Worm (Caenorhabditis elegans) whole organism, mixed stage, embryonic: ENCODE measurements around the gene spsb-1.

Source experiments
- M03D4.4 ChIP-seq: sonication (generic microtip); optimal IDR thresholded peaks from 2 replicates; lab custom pipeline; 2017; ENCODE audit warnings: mild to moderate bottlenecking, missing genetic modification characterization, missing compliant biosample characterization
- bed-3 ChIP-seq: fragments of 200-800 bp; sonication (Bioruptor generic); optimal IDR thresholded peaks from 3 replicates; lab custom pipeline; 2018; ENCODE audit warnings: mild to moderate bottlenecking, missing genetic modification characterization, moderate library complexity, missing compliant biosample characterization
- blmp-1 ChIP-seq: fragments of 150-350 bp; optimal IDR thresholded peaks from 2 replicates; lab custom pipeline; 2014; ENCODE audit warnings: missing biosample characterization, missing genetic modification characterization
- ceh-39 ChIP-seq: fragments of 150-350 bp; optimal IDR thresholded peaks from 2 replicates; lab custom pipeline; 2014; ENCODE audit warnings: missing biosample characterization, missing genetic modification characterization
- ceh-43 ChIP-seq: fragments of 200-800 bp; sonication (Bioruptor generic); optimal IDR thresholded peaks from 2 replicates; lab custom pipeline; 2018; ENCODE audit warnings: mild to moderate bottlenecking, missing genetic modification characterization, moderate library complexity, missing compliant biosample characterization
- ces-1 ChIP-seq: fragments of 150-350 bp; optimal IDR thresholded peaks from 2 replicates; lab custom pipeline; 2014; ENCODE audit warnings: missing biosample characterization, missing genetic modification reagents, missing genetic modification characterization
- cnd-1 ChIP-seq: fragments of 200-800 bp; sonication (Bioruptor generic); optimal IDR thresholded peaks from 2 replicates; lab custom pipeline; 2018; ENCODE audit warnings: mild to moderate bottlenecking, missing genetic modification characterization, missing compliant biosample characterization
- drap-1 ChIP-seq: fragments of 200-800 bp; sonication (Bioruptor generic); optimal IDR thresholded peaks from 3 replicates; lab custom pipeline; 2018; ENCODE audit warnings: mild to moderate bottlenecking, missing genetic modification characterization, missing compliant biosample characterization
- elt-1 ChIP-seq: sonication (generic microtip); optimal IDR thresholded peaks from 2 replicates; lab custom pipeline; 2017; ENCODE audit warnings: missing genetic modification characterization, mild to moderate bottlenecking, missing compliant biosample characterization, antibody characterized with exemption, moderate library complexity, borderline replicate concordance; ENCODE audit not compliant: insufficient read depth
- elt-3 ChIP-seq: fragments of 150-350 bp; optimal IDR thresholded peaks from 2 replicates; lab custom pipeline; 2014; ENCODE audit warnings: missing biosample characterization, missing genetic modification characterization
- flh-1 ChIP-seq: fragments of 200-800 bp; sonication (Bioruptor generic); optimal IDR thresholded peaks from 2 replicates; lab custom pipeline; 2018; ENCODE audit warnings: mild to moderate bottlenecking, missing genetic modification characterization, moderate library complexity, missing compliant biosample characterization
- ham-2 ChIP-seq: fragments of 200-800 bp; sonication (Bioruptor generic); optimal IDR thresholded peaks from 2 replicates; lab custom pipeline; 2018; ENCODE audit warnings: mild to moderate bottlenecking, missing genetic modification characterization, missing compliant biosample characterization
- hlh-1 ChIP-seq: fragments of 150-350 bp; optimal IDR thresholded peaks from 2 replicates; lab custom pipeline; 2014; ENCODE audit warnings: missing biosample characterization, missing genetic modification reagents, missing genetic modification characterization
- lin-13 ChIP-seq: fragments of 150-350 bp; optimal IDR thresholded peaks from 2 replicates; lab custom pipeline; 2014; ENCODE audit warnings: missing biosample characterization, missing genetic modification characterization
- lin-32 ChIP-seq: fragments of 200-800 bp; sonication (Bioruptor generic); optimal IDR thresholded peaks from 2 replicates; lab custom pipeline; 2018; ENCODE audit warnings: mild to moderate bottlenecking, missing genetic modification characterization, missing compliant biosample characterization
- lsy-2 ChIP-seq: fragments of 150-350 bp; optimal IDR thresholded peaks from 2 replicates; lab custom pipeline; 2014; ENCODE audit warnings: missing biosample characterization, missing genetic modification characterization
- mab-5 ChIP-seq: fragments of 150-350 bp; optimal IDR thresholded peaks from 2 replicates; lab custom pipeline; 2014; ENCODE audit warnings: missing biosample characterization, missing genetic modification characterization
- mep-1 ChIP-seq: fragments of 150-350 bp; optimal IDR thresholded peaks from 2 replicates; lab custom pipeline; 2017; ENCODE audit warnings: missing biosample characterization, missing genetic modification reagents, missing genetic modification characterization, inconsistent platforms
- nhr-12 ChIP-seq: fragments of 150-350 bp; optimal IDR thresholded peaks from 2 replicates; lab custom pipeline; 2014; ENCODE audit warnings: missing biosample characterization, missing genetic modification characterization
- nhr-2 ChIP-seq: fragments of 150-350 bp; optimal IDR thresholded peaks from 2 replicates; lab custom pipeline; 2014; ENCODE audit warnings: missing biosample characterization, missing genetic modification characterization
- nhr-237 ChIP-seq: fragments of 150-350 bp; optimal IDR thresholded peaks from 2 replicates; lab custom pipeline; 2014; ENCODE audit warnings: missing biosample characterization, missing genetic modification characterization
- nhr-28 ChIP-seq: fragments of 150-350 bp; optimal IDR thresholded peaks from 2 replicates; lab custom pipeline; 2014; ENCODE audit warnings: missing biosample characterization, missing genetic modification characterization
- nhr-76 ChIP-seq: sonication (generic microtip); optimal IDR thresholded peaks from 2 replicates; lab custom pipeline; 2017; ENCODE audit warnings: missing biosample characterization, missing genetic modification characterization
- pha-4 ChIP-seq: fragments of 150-350 bp; optimal IDR thresholded peaks from 2 replicates; lab custom pipeline; 2018; ENCODE audit warnings: missing biosample characterization, missing genetic modification reagents, missing genetic modification characterization
- sem-2 ChIP-seq: fragments of 200-800 bp; sonication (Bioruptor generic); optimal IDR thresholded peaks from 2 replicates; lab custom pipeline; 2018; ENCODE audit warnings: mild to moderate bottlenecking, missing genetic modification characterization, missing compliant biosample characterization
- snpc-4 ChIP-seq: fragments of 150-350 bp; optimal IDR thresholded peaks from 2 replicates; lab custom pipeline; 2014; ENCODE audit warnings: missing biosample characterization, missing genetic modification characterization
- sptf-1 ChIP-seq: sonication (generic microtip); optimal IDR thresholded peaks from 2 replicates; lab custom pipeline; 2017; ENCODE audit warnings: mild to moderate bottlenecking, missing genetic modification characterization, moderate library complexity, missing compliant biosample characterization
- tbx-8 ChIP-seq: fragments of 200-800 bp; sonication (Bioruptor generic); optimal IDR thresholded peaks from 2 replicates; lab custom pipeline; 2018; ENCODE audit warnings: mild to moderate bottlenecking, missing genetic modification characterization, moderate library complexity, missing compliant biosample characterization
- unc-120 ChIP-seq: sonication (generic microtip); optimal IDR thresholded peaks from 2 replicates; lab custom pipeline; 2017; ENCODE audit warnings: missing genetic modification characterization, missing compliant biosample characterization; ENCODE audit not compliant: poor library complexity, severe bottlenecking
- unc-39 ChIP-seq: fragments of 150-350 bp; optimal IDR thresholded peaks from 2 replicates; lab custom pipeline; 2014; ENCODE audit warnings: missing biosample characterization, missing genetic modification characterization
- unc-62 ChIP-seq: fragments of 150-350 bp; optimal IDR thresholded peaks from 2 replicates; lab custom pipeline; 2014; ENCODE audit warnings: missing biosample characterization, missing genetic modification reagents, missing genetic modification characterization
- zip-8 ChIP-seq: fragments of 150-350 bp; optimal IDR thresholded peaks from 2 replicates; lab custom pipeline; 2014; ENCODE audit warnings: missing biosample characterization, missing genetic modification characterization
- ztf-11 ChIP-seq: fragments of 150-350 bp; optimal IDR thresholded peaks from 2 replicates; lab custom pipeline; 2014; ENCODE audit warnings: missing biosample characterization, missing genetic modification characterization

The spsb-1 gene

DNA sequence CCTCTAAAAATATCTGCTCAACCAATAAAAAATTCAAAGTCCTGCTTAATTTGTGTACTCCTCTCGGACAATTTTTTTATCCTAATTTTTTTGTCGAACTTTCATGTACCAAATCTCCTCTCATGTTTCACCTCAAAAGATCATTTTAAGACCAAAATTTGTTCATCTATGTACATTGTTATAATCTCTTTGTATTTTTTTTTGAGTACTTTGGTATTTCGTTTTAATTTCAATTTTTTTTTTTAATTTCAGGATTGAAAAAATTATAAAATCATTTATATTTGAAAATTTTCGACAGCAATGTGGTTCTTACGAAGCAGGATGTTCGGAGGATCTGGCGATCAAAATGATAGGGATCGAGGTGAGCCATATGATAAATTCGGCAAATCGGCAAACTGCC lies at the start of gene spsb-1:
Gene spsb-1, plus strand, starts transcription at position 301 of the 400 bp plus-strand sequence.
- TF ChIP-seq unc-62 (GFP tag; lab: Kevin White, UChicago) (no peak), nhr-76 (tag; lab: Kevin White, UChicago) (no peak)
- TF ChIP-seq, all 35 proteins: peak for 0

DNA sequence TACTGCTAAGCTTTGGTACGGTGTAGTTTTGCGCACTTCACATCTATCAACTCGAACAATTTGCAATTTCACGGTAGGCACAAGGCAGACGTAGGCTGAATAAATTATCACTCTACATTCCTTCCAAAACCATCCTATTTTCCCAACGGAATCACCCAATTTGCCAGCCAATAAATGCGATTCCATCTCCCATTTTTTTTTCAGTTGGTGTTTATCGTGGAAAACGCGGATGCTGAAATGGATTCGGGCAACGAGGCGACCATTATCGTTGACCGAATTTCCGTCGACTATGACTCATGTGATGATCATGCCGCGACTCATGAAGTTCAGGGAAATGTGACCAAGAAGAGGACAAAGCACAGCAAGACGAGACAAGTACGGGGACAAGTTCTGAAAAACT lies 48.1 kb upstream of the spsb-1 start:
- TF ChIP-seq nhr-12 (tag; lab: Kevin White, UChicago), result no peak
- TF ChIP-seq lsy-2 (tag; lab: Kevin White, UChicago), result no peak
- no peak for TF ChIP-seq unc-39 (tag; lab: Kevin White, UChicago)
- no peak for TF ChIP-seq ces-1 (GFP tag; lab: Kevin White, UChicago)
- no peak for TF ChIP-seq snpc-4 (tag; lab: Kevin White, UChicago)
- no peak for TF ChIP-seq nhr-76 (tag; lab: Kevin White, UChicago)
- TF ChIP-seq bed-3 (GFP tag; lab: Kevin White, UChicago), result no peak
- TF ChIP-seq zip-8 (tag; lab: Kevin White, UChicago), result no peak
- no peak for TF ChIP-seq ceh-43 (GFP tag; lab: Kevin White, UChicago)

DNA sequence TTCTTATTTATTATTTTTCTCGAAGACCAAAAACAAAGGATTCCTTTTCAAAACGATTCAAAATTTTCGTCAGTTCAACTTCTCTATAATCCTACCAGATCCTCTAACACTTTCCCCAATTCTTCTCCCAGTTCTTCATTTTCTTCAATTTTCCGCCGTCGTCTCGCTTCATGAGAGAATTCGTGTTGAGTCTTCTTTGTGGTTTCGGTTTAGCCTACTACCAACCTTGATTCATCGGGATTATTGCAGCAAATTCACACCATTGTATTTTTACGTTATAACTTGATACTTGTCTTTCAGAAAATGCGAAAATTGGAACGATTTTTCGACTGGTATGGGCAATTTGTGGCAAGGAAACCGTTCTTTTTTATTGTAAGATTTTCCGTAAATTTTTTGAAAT lies 38.7 kb upstream of the spsb-1 start, which contains the start of gene ptr-20:
Gene ptr-20, plus strand, starts transcription at position 301 of the 400 bp plus-strand sequence.
- no peak for TF ChIP-seq lin-32 (GFP tag; lab: Kevin White, UChicago)
- no peak for TF ChIP-seq flh-1 (GFP tag; lab: Kevin White, UChicago)
- TF ChIP-seq M03D4.4 (tag; lab: Kevin White, UChicago), result no peak
- TF ChIP-seq mep-1 (tag; lab: Kevin White, UChicago), result no peak
- no peak for TF ChIP-seq lsy-2 (tag; lab: Kevin White, UChicago)
- no peak for TF ChIP-seq nhr-28 (tag; lab: Kevin White, UChicago)

DNA sequence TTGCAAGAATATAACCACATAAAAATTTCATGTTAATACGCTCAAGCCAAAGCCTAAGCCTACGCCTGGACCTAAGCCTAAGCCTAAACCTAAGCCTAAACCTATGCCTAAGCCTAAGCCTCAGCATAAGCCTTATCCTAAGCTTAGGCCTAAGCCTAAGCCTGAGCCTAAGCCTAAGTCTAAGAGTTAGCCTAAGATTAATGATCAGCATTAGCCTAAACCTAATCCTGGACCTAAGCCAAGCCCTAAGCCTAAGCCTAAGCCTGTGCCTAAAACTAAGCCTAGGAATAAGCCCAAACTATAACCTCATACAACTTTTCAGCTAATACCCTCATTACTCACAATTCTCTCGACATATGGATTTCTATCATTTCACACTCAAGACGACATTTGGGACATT lies 38.2 kb upstream of the spsb-1 start:
- TF ChIP-seq blmp-1, result no peak
- TF ChIP-seq flh-1 (GFP tag; lab: Kevin White, UChicago), result no peak
- no peak for TF ChIP-seq mep-1 (tag; lab: Kevin White, UChicago)
- TF ChIP-seq M03D4.4 (tag; lab: Kevin White, UChicago), result no peak
- TF ChIP-seq hlh-1 (tag; lab: Kevin White, UChicago), result no peak
- TF ChIP-seq elt-1 (tag; lab: Kevin White, UChicago), result no peak
- no peak for TF ChIP-seq ham-2 (GFP tag; lab: Kevin White, UChicago)

DNA sequence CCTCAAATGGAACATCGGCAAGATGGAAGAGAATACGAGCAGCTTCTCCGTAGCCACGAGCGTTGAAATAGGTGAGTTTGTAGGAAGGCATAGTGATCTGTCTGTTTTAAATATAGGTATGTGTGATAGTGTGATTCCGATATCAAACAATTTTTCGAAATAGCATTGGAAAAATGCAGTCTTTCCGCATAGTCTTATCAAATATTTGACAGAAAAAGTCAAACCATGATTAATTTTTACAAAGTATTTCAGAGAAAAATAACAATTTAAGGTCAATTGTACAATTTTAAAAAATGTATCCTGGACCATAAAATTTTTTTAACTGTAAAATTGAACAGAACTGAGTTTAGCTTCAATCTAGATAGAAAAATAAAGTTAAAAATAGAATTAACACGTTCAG lies 32.1 kb upstream of the spsb-1 start, which contains the start of gene gst-26:
Gene gst-26, minus strand, starts transcription at position 101 of the 400 bp plus-strand sequence.
- TF ChIP-seq nhr-12 (tag; lab: Kevin White, UChicago), result no peak
- TF ChIP-seq sptf-1, result no peak
- no peak for TF ChIP-seq mab-5 (tag; lab: Kevin White, UChicago)
- no peak for TF ChIP-seq drap-1
- TF ChIP-seq ceh-43 (GFP tag; lab: Kevin White, UChicago), result no peak
- no peak for TF ChIP-seq bed-3 (GFP tag; lab: Kevin White, UChicago)
- TF ChIP-seq nhr-237 (tag; lab: Kevin White, UChicago), result no peak
- no peak for TF ChIP-seq pha-4 (tag; lab: Kevin White, UChicago)
- no peak for TF ChIP-seq ham-2 (GFP tag; lab: Kevin White, UChicago)
- TF ChIP-seq hlh-1 (tag; lab: Kevin White, UChicago), result no peak
- no peak for TF ChIP-seq mep-1 (tag; lab: Kevin White, UChicago)
- no peak for TF ChIP-seq elt-1 (tag; lab: Kevin White, UChicago)
- no peak for TF ChIP-seq tbx-8 (GFP tag; lab: Kevin White, UChicago)
- no peak for TF ChIP-seq ztf-11
- TF ChIP-seq ces-1 (GFP tag; lab: Kevin White, UChicago), result no peak
- no peak for TF ChIP-seq unc-62 (GFP tag; lab: Kevin White, UChicago)
- no peak for TF ChIP-seq lsy-2 (tag; lab: Kevin White, UChicago)
- no peak for TF ChIP-seq nhr-76 (tag; lab: Kevin White, UChicago)
- no peak for TF ChIP-seq sem-2
- no peak for TF ChIP-seq blmp-1

DNA sequence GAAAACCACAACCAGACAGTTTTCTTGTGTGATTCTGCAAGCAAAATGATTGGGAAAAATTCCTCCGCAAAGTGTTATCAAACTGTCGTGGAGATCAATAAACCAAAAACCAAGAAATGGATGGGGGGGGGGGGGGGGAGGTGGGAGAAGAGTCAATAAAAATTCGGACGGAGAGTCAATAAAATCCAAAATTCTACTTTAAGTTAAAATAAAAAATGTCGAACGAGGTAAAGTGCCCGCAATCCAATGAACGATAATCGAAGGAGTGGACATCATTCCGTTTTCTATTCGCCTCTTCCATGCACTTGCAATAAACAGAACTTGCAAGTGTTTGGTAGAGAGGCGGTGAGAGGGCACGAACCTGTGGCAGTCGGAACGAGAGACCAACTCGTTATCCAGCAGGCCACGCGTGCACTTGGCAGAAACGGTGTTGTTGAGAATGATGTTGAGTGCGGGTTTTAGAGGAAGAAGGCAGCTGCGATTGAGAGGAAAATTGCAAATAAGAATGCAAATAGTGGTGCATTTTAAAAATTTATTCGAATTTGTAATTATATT lies 30.8 kb upstream of the spsb-1 start, which contains the start of gene gst-27:
Gene gst-27, minus strand, starts transcription at position 51 of the 555 bp plus-strand sequence.
- peak; percentile 93 for TF ChIP-seq sptf-1
- TF ChIP-seq mep-1 (tag; lab: Kevin White, UChicago), result peak; percentile 51
- peak; percentile 22 for TF ChIP-seq lsy-2 (tag; lab: Kevin White, UChicago)
- TF ChIP-seq elt-3 (tag; lab: Kevin White, UChicago), result no peak
- TF ChIP-seq unc-39 (tag; lab: Kevin White, UChicago), result no peak
- peak; percentile 85 for TF ChIP-seq tbx-8 (GFP tag; lab: Kevin White, UChicago)
- TF ChIP-seq ceh-39 (tag; lab: Kevin White, UChicago), result no peak
- peak; percentile 92 for TF ChIP-seq cnd-1 (tag; lab: Kevin White, UChicago)
- TF ChIP-seq nhr-237 (tag; lab: Kevin White, UChicago), result no peak
- TF ChIP-seq ham-2 (GFP tag; lab: Kevin White, UChicago), result peak; percentile 67
- no peak for TF ChIP-seq nhr-76 (tag; lab: Kevin White, UChicago)
- peak; percentile 65 for TF ChIP-seq unc-120 (tag; lab: Kevin White, UChicago)
- TF ChIP-seq nhr-28 (tag; lab: Kevin White, UChicago), result peak; percentile 33
- peak; percentile 69 for TF ChIP-seq lin-13 (tag; lab: Kevin White, UChicago)
- peak; percentile 44 for TF ChIP-seq hlh-1 (tag; lab: Kevin White, UChicago)
- peak; percentile 42 for TF ChIP-seq unc-62 (GFP tag; lab: Kevin White, UChicago)
- peak; percentile 79 for TF ChIP-seq ceh-43 (GFP tag; lab: Kevin White, UChicago)
- TF ChIP-seq nhr-12 (tag; lab: Kevin White, UChicago), result peak; percentile 22
- no peak for TF ChIP-seq ztf-11
- peak; percentile 76 for TF ChIP-seq flh-1 (GFP tag; lab: Kevin White, UChicago)
- no peak for TF ChIP-seq nhr-2 (tag; lab: Kevin White, UChicago)
- TF ChIP-seq ces-1 (GFP tag; lab: Kevin White, UChicago), result no peak
- TF ChIP-seq zip-8 (tag; lab: Kevin White, UChicago), result no peak
- no peak for TF ChIP-seq snpc-4 (tag; lab: Kevin White, UChicago)
- TF ChIP-seq lin-32 (GFP tag; lab: Kevin White, UChicago), result peak; percentile 90
- TF ChIP-seq sem-2, result peak; percentile 79
- TF ChIP-seq bed-3 (GFP tag; lab: Kevin White, UChicago), result peak; percentile 72
- TF ChIP-seq drap-1, result peak; percentile 90
